Fruit fly (Drosophila melanogaster) S2 (cell line): ENCODE data around the gene CG10470.

Source experiments
- CG8478 ChIP-seq: fragments of >200 bp; optimal IDR thresholded peaks from 2 replicates; lab custom pipeline; 2018
- CTCF ChIP-seq, 2 experiments: fragments of >200 bp; optimal IDR thresholded peaks; 2 replicates each; lab custom pipeline; 2018

dm6 chr2L:19053860-19054515 lies 5.1 kb downstream of the CG10470 start, which contains the start of gene CG10492:
- TF ChIP-seq CG8478 (lab: Kevin White, UChicago), result no peak
- TF ChIP-seq CTCF (optimal IDR thresholded peaks at IDR 0.05; lab: Kevin White, UChicago), result no peak
